Fruit fly (Drosophila melanogaster) whole organism, embryonic: ENCODE data around the gene Sc2.

Experiments
- Ada2b ChIP-seq: fragments of 200-800 bp; sonication (Bioruptor generic); IDR thresholded peaks from 2 replicates; pipeline ENCODE4 v1.3.6; 2022; ENCODE audit warnings: missing biosample characterization, missing genetic modification characterization
- CG10366 ChIP-seq: fragments of 200-800 bp; sonication (Bioruptor generic); IDR thresholded peaks from 2 replicates; pipeline ENCODE4 v1.3.6; 2022; ENCODE audit warnings: missing biosample characterization, missing genetic modification characterization
- CG11247 ChIP-seq: fragments of 200-800 bp; sonication (Bioruptor generic); IDR thresholded peaks from 2 replicates; pipeline ENCODE4 v1.3.6; 2022; ENCODE audit warnings: missing biosample characterization, missing genetic modification characterization
- CG1233 ChIP-seq: fragments of 200-800 bp; sonication (Bioruptor generic); optimal IDR thresholded peaks from 4 replicates; lab custom pipeline; 2018; ENCODE audit warnings: missing biosample characterization, mild to moderate bottlenecking, missing genetic modification characterization
- CG13287 ChIP-seq: fragments of 200-800 bp; sonication (Bioruptor generic); IDR thresholded peaks from 2 replicates; pipeline ENCODE4 v1.3.6; 2022; ENCODE audit warnings: missing biosample characterization, missing genetic modification characterization; ENCODE audit not compliant: partially characterized antibody
- CG15269 ChIP-seq: fragments of 200-800 bp; sonication (Bioruptor generic); optimal IDR thresholded peaks from 2 replicates; lab custom pipeline; 2018; ENCODE audit warnings: missing biosample characterization, mild to moderate bottlenecking, missing genetic modification characterization, moderate library complexity
- CG18262 ChIP-seq: fragments of 200-800 bp; optimal IDR thresholded peaks from 3 replicates; lab custom pipeline; 2019; ENCODE audit warnings: missing biosample characterization, mild to moderate bottlenecking, missing genetic modification characterization, moderate library complexity
- CG18599 ChIP-seq: fragments of 200-800 bp; sonication (Bioruptor generic); optimal IDR thresholded peaks from 3 replicates; lab custom pipeline; 2017; ENCODE audit warnings: missing biosample characterization, missing genetic modification characterization, mild to moderate bottlenecking, moderate library complexity, missing genetic modification reagents
- CG31224 ChIP-seq: fragments of 200-800 bp; sonication (Bioruptor generic); IDR thresholded peaks from 2 replicates; pipeline ENCODE4 v1.3.6; 2022; ENCODE audit warnings: missing biosample characterization, missing genetic modification characterization
- CG6689 ChIP-seq: fragments of 200-800 bp; sonication (Bioruptor generic); IDR thresholded peaks from 2 replicates; pipeline ENCODE4 v1.3.6; 2022; ENCODE audit warnings: missing biosample characterization, missing genetic modification characterization
- CG6813 ChIP-seq: fragments of 200-800 bp; sonication (Bioruptor generic); optimal IDR thresholded peaks from 2 replicates; lab custom pipeline; 2017; ENCODE audit warnings: missing biosample characterization, missing genetic modification characterization, mild to moderate bottlenecking, moderate library complexity, missing genetic modification reagents
- CG7745 ChIP-seq: fragments of 200-800 bp; sonication (Bioruptor generic); optimal IDR thresholded peaks from 2 replicates; lab custom pipeline; 2018; ENCODE audit warnings: missing biosample characterization, mild to moderate bottlenecking, missing genetic modification characterization, moderate library complexity
- CG7928 ChIP-seq: fragments of 200-800 bp; sonication (Bioruptor generic); optimal IDR thresholded peaks from 2 replicates; lab custom pipeline; 2017; ENCODE audit warnings: missing biosample characterization, mild to moderate bottlenecking, missing genetic modification characterization
- CG8388 ChIP-seq: fragments of 200-800 bp; sonication (Bioruptor generic); optimal IDR thresholded peaks from 2 replicates; lab custom pipeline; 2019; ENCODE audit warnings: missing biosample characterization, mild to moderate bottlenecking, missing genetic modification characterization, moderate library complexity
- CG9817 ChIP-seq: fragments of 200-800 bp; sonication (Bioruptor generic); optimal IDR thresholded peaks from 2 replicates; lab custom pipeline; 2018; ENCODE audit warnings: missing biosample characterization, mild to moderate bottlenecking, missing genetic modification characterization, moderate library complexity
- CG9876 ChIP-seq: fragments of 200-800 bp; sonication (Bioruptor generic); optimal IDR thresholded peaks from 2 replicates; lab custom pipeline; 2016; ENCODE audit warnings: missing biosample characterization, missing genetic modification characterization
- CkIIα-i1 ChIP-seq: fragments of 200-800 bp; sonication (Bioruptor generic); IDR thresholded peaks from 2 replicates; pipeline ENCODE4 v1.3.6; 2022; ENCODE audit warnings: missing biosample characterization, missing genetic modification characterization
- D ChIP-seq, 2 experiments: fragments of 200-800 bp in 1 of 2; fragments of >200 bp in 1 of 2; sonication (Bioruptor generic) in 1 of 2; optimal IDR thresholded peaks; 2 replicates in 1 of 2; 3 replicates in 1 of 2; lab custom pipeline; 2017; ENCODE audit warnings: mild to moderate bottlenecking in 1 of 2, missing biosample characterization in 1 of 2, missing genetic modification characterization in 1 of 2, missing genetic modification reagents in 1 of 2
- Drgx ChIP-seq: fragments of 200-800 bp; sonication (Bioruptor generic); IDR thresholded peaks from 2 replicates; pipeline ENCODE4 v1.3.6; 2022; ENCODE audit warnings: missing biosample characterization, missing genetic modification characterization
- HmgD ChIP-seq: fragments of 200-800 bp; sonication (Bioruptor generic); optimal IDR thresholded peaks from 3 replicates; lab custom pipeline; 2016; ENCODE audit warnings: missing biosample characterization, missing genetic modification characterization
- Hmr ChIP-seq: fragments of 200-800 bp; sonication (Bioruptor generic); optimal IDR thresholded peaks from 3 replicates; lab custom pipeline; 2017; ENCODE audit warnings: mild to moderate bottlenecking, missing biosample characterization, missing genetic modification reagents, missing genetic modification characterization
- Ptx1 ChIP-seq: fragments of 200-800 bp; sonication (Bioruptor generic); IDR thresholded peaks from 2 replicates; pipeline ENCODE4 v1.3.6; 2022; ENCODE audit warnings: missing biosample characterization, missing genetic modification characterization
- Rx ChIP-seq: fragments of 200-800 bp; sonication (Bioruptor generic); IDR thresholded peaks from 2 replicates; pipeline ENCODE4 v1.3.6; 2022; ENCODE audit warnings: missing biosample characterization, missing genetic modification characterization
- TFAM ChIP-seq: fragments of 200-800 bp; sonication (Bioruptor generic); optimal IDR thresholded peaks from 2 replicates; lab custom pipeline; 2017; ENCODE audit warnings: missing biosample characterization, missing genetic modification characterization, inconsistent platforms
- Xbp1 ChIP-seq: fragments of 200-800 bp; sonication (Bioruptor generic); optimal IDR thresholded peaks from 3 replicates; lab custom pipeline; 2016; ENCODE audit warnings: missing biosample characterization, mild to moderate bottlenecking, missing genetic modification characterization
- YL-1 ChIP-seq: fragments of 200-800 bp; sonication (Bioruptor generic); optimal IDR thresholded peaks from 3 replicates; lab custom pipeline; 2017; ENCODE audit warnings: missing biosample characterization, mild to moderate bottlenecking, missing genetic modification characterization
- abd-A ChIP-seq: fragments of 200-800 bp; sonication (Bioruptor generic); optimal IDR thresholded peaks from 3 replicates; lab custom pipeline; 2019; ENCODE audit warnings: missing biosample characterization, mild to moderate bottlenecking, missing genetic modification characterization, moderate library complexity
- br ChIP-seq: fragments of >200 bp; optimal IDR thresholded peaks from 2 replicates; lab custom pipeline; 2017
- bsh ChIP-seq, 2 experiments: fragments of 200-800 bp; sonication (Bioruptor generic); optimal IDR thresholded peaks; 2 replicates each; lab custom pipeline; 2017 to 2018; ENCODE audit warnings: mild to moderate bottlenecking in 2 of 2, missing biosample characterization in 2 of 2, missing genetic modification characterization in 2 of 2, moderate library complexity in 1 of 2
- dan ChIP-seq: fragments of 200-800 bp; sonication (Bioruptor generic); IDR thresholded peaks from 2 replicates; pipeline ENCODE4 v1.3.6; 2022; ENCODE audit warnings: missing biosample characterization, missing genetic modification characterization
- dmrt11E ChIP-seq: fragments of 200-800 bp; sonication (Bioruptor generic); optimal IDR thresholded peaks from 3 replicates; lab custom pipeline; 2018; ENCODE audit warnings: missing biosample characterization, mild to moderate bottlenecking, missing genetic modification characterization, moderate library complexity
- en ChIP-seq: fragments of 200-800 bp; sonication (Bioruptor generic); optimal IDR thresholded peaks from 2 replicates; lab custom pipeline; 2016; ENCODE audit warnings: missing biosample characterization, missing genetic modification characterization
- esg ChIP-seq: fragments of 200-800 bp; sonication (Bioruptor generic); conservative IDR thresholded peaks from 2 replicates; pipeline ENCODE4 v1.3.6; 2022; ENCODE audit warnings: missing biosample characterization, missing genetic modification characterization
- fd96Cb ChIP-seq: fragments of 200-800 bp; sonication (Bioruptor generic); optimal IDR thresholded peaks from 2 replicates; lab custom pipeline; 2018; ENCODE audit warnings: missing biosample characterization, mild to moderate bottlenecking, missing genetic modification characterization, moderate library complexity
- ftz-f1 ChIP-seq: fragments of 200-800 bp; sonication (Bioruptor generic); optimal IDR thresholded peaks from 2 replicates; lab custom pipeline; 2016; ENCODE audit warnings: missing biosample characterization, missing genetic modification characterization
- gcm ChIP-seq: fragments of 200-800 bp; sonication (Bioruptor generic); optimal IDR thresholded peaks from 2 replicates; lab custom pipeline; 2019; ENCODE audit warnings: missing biosample characterization, mild to moderate bottlenecking, missing genetic modification characterization, moderate library complexity
- gem ChIP-seq: fragments of 200-800 bp; sonication (Bioruptor generic); optimal IDR thresholded peaks from 2 replicates; lab custom pipeline; 2019; ENCODE audit warnings: missing biosample characterization, mild to moderate bottlenecking, missing genetic modification characterization, moderate library complexity
- hkb ChIP-seq, 2 experiments: fragments of 200-800 bp in 1 of 2; fragments of >200 bp in 1 of 2; sonication (Bioruptor generic) in 1 of 2; IDR thresholded peaks in 1 of 2; optimal IDR thresholded peaks in 1 of 2; 2 replicates each; pipeline versions ENCODE4 v1.3.6 to Lab custom; 2017 to 2022; ENCODE audit warnings: missing biosample characterization in 1 of 2, missing genetic modification characterization in 1 of 2
- ind ChIP-seq: fragments of 200-800 bp; sonication (Bioruptor generic); optimal IDR thresholded peaks from 3 replicates; lab custom pipeline; 2016; ENCODE audit warnings: missing biosample characterization, missing genetic modification characterization
- inv ChIP-seq: fragments of 200-800 bp; sonication (Bioruptor generic); IDR thresholded peaks from 2 replicates; pipeline ENCODE4 v1.3.6; 2022; ENCODE audit warnings: missing biosample characterization, missing genetic modification characterization; ENCODE audit not compliant: partially characterized antibody
- klu ChIP-seq: fragments of 200-800 bp; sonication (Bioruptor generic); IDR thresholded peaks from 2 replicates; pipeline ENCODE4 v1.3.6; 2022; ENCODE audit warnings: missing biosample characterization, missing genetic modification characterization
- lilli ChIP-seq: fragments of 200-800 bp; sonication (Bioruptor generic); optimal IDR thresholded peaks from 3 replicates; lab custom pipeline; 2016; ENCODE audit warnings: missing biosample characterization, missing genetic modification characterization
- nau ChIP-seq: fragments of 200-800 bp; sonication (Bioruptor generic); optimal IDR thresholded peaks from 3 replicates; lab custom pipeline; 2017; ENCODE audit warnings: missing biosample characterization, mild to moderate bottlenecking, missing genetic modification characterization, missing genetic modification reagents
- nom ChIP-seq: fragments of 200-800 bp; sonication (Bioruptor generic); optimal IDR thresholded peaks from 2 replicates; lab custom pipeline; 2017; ENCODE audit warnings: missing biosample characterization, missing genetic modification characterization, mild to moderate bottlenecking, moderate library complexity, missing genetic modification reagents
- org-1 ChIP-seq: fragments of 200-800 bp; sonication (Bioruptor generic); optimal IDR thresholded peaks from 2 replicates; lab custom pipeline; 2017; ENCODE audit warnings: missing biosample characterization, missing genetic modification characterization
- scrt ChIP-seq: fragments of 200-800 bp; sonication (Bioruptor generic); optimal IDR thresholded peaks from 2 replicates; lab custom pipeline; 2018; ENCODE audit warnings: missing biosample characterization, mild to moderate bottlenecking, missing genetic modification characterization, moderate library complexity
- trh ChIP-seq: fragments of 200-800 bp; sonication (Bioruptor generic); optimal IDR thresholded peaks from 2 replicates; lab custom pipeline; 2016; ENCODE audit warnings: missing biosample characterization, missing genetic modification characterization
- wek ChIP-seq: fragments of 200-800 bp; sonication (Bioruptor generic); optimal IDR thresholded peaks from 3 replicates; lab custom pipeline; 2018; ENCODE audit warnings: missing biosample characterization, mild to moderate bottlenecking, missing genetic modification characterization, moderate library complexity
- zfh1 ChIP-seq: fragments of 200-800 bp; sonication (Bioruptor generic); IDR thresholded peaks from 3 replicates; pipeline ENCODE4 v1.3.6; 2022; ENCODE audit warnings: missing biosample characterization, missing genetic modification characterization

The Sc2 gene

dm6 chr3L:3952468-3952867 is 49.2 kb downstream of the Sc2 start, which contains the start of gene CG14984 (continued):
- TF ChIP-seq esg (GFP tag; lab: Robert Waterston, UW) (0 out of 2 replicates have a peak, but pooled peaks have one; percentile 12), bsh (GFP tag; optimal IDR thresholded peaks at IDR 0.05; lab: Kevin White, UChicago) (no peak), CG6689 (peak; percentile 51), Rx (no peak), klu (GFP tag; lab: Robert Waterston, UW) (peak; percentile 61), CG9876 (no peak), D (optimal IDR thresholded peaks at IDR 0.05; lab: Kevin White, UChicago) (no peak), D (GFP tag; optimal IDR thresholded peaks at IDR 0.05; lab: Kevin White, UChicago) (no peak), hkb (optimal IDR thresholded peaks at IDR 0.05; lab: Kevin White, UChicago) (no peak), hkb (GFP tag; IDR thresholded peaks at IDR 0.05; lab: Robert Waterston, UW) (peak; percentile 30; the same call in 1 of the 2 replicates), CG7928 (GFP tag; lab: Kevin White, UChicago) (peak; percentile 5), CG13287 (no peak), HmgD (GFP tag; lab: Kevin White, UChicago) (no peak), nom (GFP tag; lab: Kevin White, UChicago) (peak; percentile 71), Hmr (GFP tag; lab: Kevin White, UChicago) (peak; percentile 20), CG1233 (peak; percentile 18), CkIIα-i1 (no peak), Ada2b (GFP tag; lab: Robert Waterston, UW) (peak; percentile 60), dan (GFP tag; lab: Robert Waterston, UW) (no peak), wek (GFP tag; lab: Kevin White, UChicago) (no peak), nau (GFP tag; lab: Kevin White, UChicago) (no peak), CG18599 (GFP tag; lab: Kevin White, UChicago) (peak; percentile 76), CG31224 (peak; percentile 59), dmrt11E (tag; lab: Kevin White, UChicago) (no peak), TFAM (GFP tag; lab: Kevin White, UChicago) (no peak), Xbp1 (GFP tag; lab: Kevin White, UChicago) (peak; percentile 20), abd-A (tag; lab: Kevin White, UChicago) (no peak), YL-1 (GFP tag; lab: Kevin White, UChicago) (no peak), CG18262 (tag; lab: Kevin White, UChicago) (no peak), CG11247 (0 out of 2 replicates have a peak, but pooled peaks have one; percentile 23), CG15269 (tag; lab: Kevin White, UChicago) (peak; percentile 20), ftz-f1 (no peak), Drgx (GFP tag; lab: Robert Waterston, UW) (peak; percentile 72), fd96Cb (tag; lab: Kevin White, UChicago) (peak; percentile 16), CG7745 (no peak), gem (tag; lab: Kevin White, UChicago) (peak; percentile 38), gcm (no peak), trh (GFP tag; lab: Kevin White, UChicago) (no peak), br (lab: Kevin White, UChicago) (no peak), zfh1 (GFP tag; lab: Robert Waterston, UW) (no peak), CG8388 (GFP tag; lab: Kevin White, UChicago) (no peak), CG10366 (GFP tag; lab: Robert Waterston, UW) (0 out of 2 replicates have a peak, but pooled peaks have one; percentile 17), scrt (GFP tag; lab: Kevin White, UChicago) (peak; percentile 80), en (GFP tag; lab: Kevin White, UChicago) (no peak), org-1 (peak; percentile 4), CG9817 (tag; lab: Kevin White, UChicago) (peak; percentile 19), lilli (GFP tag; lab: Kevin White, UChicago) (peak; percentile 57), inv (no peak), CG6813 (GFP tag; lab: Kevin White, UChicago) (peak; percentile 34), Ptx1 (GFP tag; lab: Robert Waterston, UW) (peak; percentile 42; the same call in 1 of the 2 replicates), ind (GFP tag; lab: Kevin White, UChicago) (peak; percentile 60)
